Fruit fly (Drosophila melanogaster) whole organism, prepupa: Measurements from ENCODE around the gene MESR3.

Experiments used
- CG10669 ChIP-seq: fragments of 200-800 bp; sonication (Bioruptor generic); optimal IDR thresholded peaks from 3 replicates; lab custom pipeline; 2018; ENCODE audit warnings: missing biosample characterization, mild to moderate bottlenecking, missing genetic modification characterization, moderate library complexity
- CG16779 ChIP-seq: fragments of 200-800 bp; sonication (Bioruptor generic); optimal IDR thresholded peaks from 3 replicates; lab custom pipeline; 2017; ENCODE audit warnings: missing biosample characterization, mild to moderate bottlenecking, missing genetic modification characterization
- CG6276 ChIP-seq: fragments of 200-800 bp; sonication (Bioruptor generic); optimal IDR thresholded peaks from 2 replicates; lab custom pipeline; 2017; ENCODE audit warnings: missing biosample characterization, mild to moderate bottlenecking, missing genetic modification characterization
- achi ChIP-seq: fragments of 200-800 bp; sonication (Bioruptor generic); optimal IDR thresholded peaks from 3 replicates; lab custom pipeline; 2016; ENCODE audit warnings: missing biosample characterization, missing genetic modification characterization
- eg ChIP-seq: fragments of 200-800 bp; sonication (Bioruptor generic); IDR thresholded peaks from 3 replicates; pipeline ENCODE4 v1.3.6; 2022; ENCODE audit warnings: missing biosample characterization, missing genetic modification characterization

dm6 chr2L:18568715-18569114 is 48.3 kb upstream of the MESR3 start:
- TF ChIP-seq CG10669 (GFP tag; lab: Kevin White, UChicago), result no peak
- TF ChIP-seq CG6276, result no peak
- TF ChIP-seq achi (GFP tag; lab: Kevin White, UChicago), result no peak
- no peak for TF ChIP-seq CG16779 (tag; lab: Kevin White, UChicago)
- TF ChIP-seq eg (GFP tag; lab: Robert Waterston, UW), result no peak
